Worm (Caenorhabditis elegans) whole organism, L3 larva: ENCODE measurements around the gene Y53G8AR.6.

Experiments
- R02D3.7 ChIP-seq: fragments of 150-350 bp; optimal IDR thresholded peaks from 2 replicates; lab custom pipeline; 2014; ENCODE audit warnings: missing biosample characterization, missing genetic modification characterization
- ZK546.5 ChIP-seq: sonication (generic microtip); optimal IDR thresholded peaks from 2 replicates; lab custom pipeline; 2017; ENCODE audit warnings: missing biosample characterization, missing genetic modification characterization
- aly-2 ChIP-seq: fragments of 150-350 bp; optimal IDR thresholded peaks from 2 replicates; lab custom pipeline; 2014; ENCODE audit warnings: missing biosample characterization, missing genetic modification characterization
- ama-1 ChIP-seq: fragments of 150-350 bp; optimal IDR thresholded peaks from 2 replicates; lab custom pipeline; 2018
- ceh-16 ChIP-seq: sonication (generic microtip); optimal IDR thresholded peaks from 2 replicates; lab custom pipeline; 2017; ENCODE audit warnings: missing biosample characterization, missing genetic modification characterization
- ceh-28 ChIP-seq: fragments of 150-350 bp; optimal IDR thresholded peaks from 2 replicates; lab custom pipeline; 2014; ENCODE audit warnings: missing biosample characterization, missing genetic modification reagents, missing genetic modification characterization
- ceh-82 ChIP-seq: fragments of 150-350 bp; optimal IDR thresholded peaks from 2 replicates; lab custom pipeline; 2014; ENCODE audit warnings: missing biosample characterization, missing genetic modification characterization
- ceh-9 ChIP-seq: sonication (generic microtip); optimal IDR thresholded peaks from 2 replicates; lab custom pipeline; 2018; ENCODE audit warnings: missing biosample characterization, missing genetic modification characterization
- daf-12 ChIP-seq: fragments of 150-350 bp; optimal IDR thresholded peaks from 2 replicates; lab custom pipeline; 2014; ENCODE audit warnings: missing biosample characterization, missing genetic modification reagents, missing genetic modification characterization
- egl-27 ChIP-seq: sonication (generic microtip); optimal IDR thresholded peaks from 4 replicates; lab custom pipeline; 2017; ENCODE audit warnings: missing biosample characterization, missing genetic modification reagents, missing genetic modification characterization
- egl-5 ChIP-seq: fragments of 150-350 bp; optimal IDR thresholded peaks from 2 replicates; lab custom pipeline; 2017; ENCODE audit warnings: missing biosample characterization, missing genetic modification reagents, missing genetic modification characterization, inconsistent platforms
- elt-1 ChIP-seq: fragments of 150-350 bp; optimal IDR thresholded peaks from 2 replicates; lab custom pipeline; 2014; ENCODE audit warnings: missing biosample characterization, missing genetic modification characterization
- elt-2 ChIP-seq: sonication (generic microtip); optimal IDR thresholded peaks from 2 replicates; lab custom pipeline; 2016; ENCODE audit warnings: missing genetic modification reagents, mild to moderate bottlenecking, missing genetic modification characterization, missing compliant biosample characterization
- elt-3 ChIP-seq, 3 experiments: fragments of 150-350 bp in 1 of 3; sonication (generic microtip) in 2 of 3; optimal IDR thresholded peaks; 2 replicates in 2 of 3; 4 replicates in 1 of 3; lab custom pipeline; 2014 to 2017; ENCODE audit warnings: missing biosample characterization in 3 of 3, missing genetic modification characterization in 3 of 3
- eor-1 ChIP-seq, 2 experiments: fragments of 150-350 bp; optimal IDR thresholded peaks; 2 replicates each; lab custom pipeline; 2014 to 2018; ENCODE audit warnings: missing biosample characterization in 2 of 2, missing genetic modification characterization in 2 of 2
- fkh-10 ChIP-seq: sonication (generic microtip); optimal IDR thresholded peaks from 2 replicates; lab custom pipeline; 2017; ENCODE audit warnings: missing biosample characterization, missing genetic modification reagents, missing genetic modification characterization
- fkh-2 ChIP-seq: fragments of 150-350 bp; optimal IDR thresholded peaks from 2 replicates; lab custom pipeline; 2014; ENCODE audit warnings: missing biosample characterization, missing genetic modification reagents, missing genetic modification characterization
- fos-1 ChIP-seq: fragments of 150-350 bp; optimal IDR thresholded peaks from 2 replicates; lab custom pipeline; 2014; ENCODE audit warnings: missing biosample characterization, missing genetic modification characterization
- hmg-11 ChIP-seq: sonication (generic microtip); optimal IDR thresholded peaks from 2 replicates; lab custom pipeline; 2016; ENCODE audit warnings: missing genetic modification characterization, missing compliant biosample characterization
- jun-1 ChIP-seq: fragments of 150-350 bp; optimal IDR thresholded peaks from 2 replicates; lab custom pipeline; 2014; ENCODE audit warnings: missing biosample characterization, missing genetic modification reagents, missing genetic modification characterization
- lin-15B ChIP-seq: fragments of 150-350 bp; optimal IDR thresholded peaks from 2 replicates; lab custom pipeline; 2014; ENCODE audit warnings: missing biosample characterization, missing genetic modification characterization
- lin-39 ChIP-seq: fragments of 150-350 bp; optimal IDR thresholded peaks from 2 replicates; lab custom pipeline; 2018; ENCODE audit warnings: missing biosample characterization, missing genetic modification reagents, missing genetic modification characterization
- lsy-12 ChIP-seq: sonication (generic microtip); optimal IDR thresholded peaks from 2 replicates; lab custom pipeline; 2016; ENCODE audit warnings: mild to moderate bottlenecking, missing genetic modification characterization, missing compliant biosample characterization
- mdl-1 ChIP-seq: fragments of 150-350 bp; optimal IDR thresholded peaks from 2 replicates; lab custom pipeline; 2014; ENCODE audit warnings: missing biosample characterization, missing genetic modification characterization
- nfya-1 ChIP-seq: sonication (generic microtip); optimal IDR thresholded peaks from 2 replicates; lab custom pipeline; 2017; ENCODE audit warnings: missing genetic modification characterization, mild to moderate bottlenecking, missing compliant biosample characterization, antibody characterized with exemption, moderate library complexity; ENCODE audit not compliant: insufficient read depth
- nhr-11 ChIP-seq: fragments of 150-350 bp; optimal IDR thresholded peaks from 2 replicates; lab custom pipeline; 2014; ENCODE audit warnings: missing biosample characterization, missing genetic modification characterization
- nhr-12 ChIP-seq: fragments of 150-350 bp; optimal IDR thresholded peaks from 2 replicates; lab custom pipeline; 2014; ENCODE audit warnings: missing biosample characterization, missing genetic modification characterization
- nhr-23 ChIP-seq: fragments of 150-350 bp; optimal IDR thresholded peaks from 2 replicates; lab custom pipeline; 2014; ENCODE audit warnings: missing biosample characterization, missing genetic modification reagents, missing genetic modification characterization
- nhr-237 ChIP-seq: fragments of 150-350 bp; optimal IDR thresholded peaks from 2 replicates; lab custom pipeline; 2014; ENCODE audit warnings: missing biosample characterization, missing genetic modification characterization
- nhr-43 ChIP-seq: sonication (generic microtip); optimal IDR thresholded peaks from 2 replicates; lab custom pipeline; 2016; ENCODE audit warnings: mild to moderate bottlenecking, missing genetic modification characterization, missing compliant biosample characterization; ENCODE audit not compliant: poor library complexity, severe bottlenecking
- nhr-76 ChIP-seq: fragments of 150-350 bp; sonication (generic microtip); optimal IDR thresholded peaks from 5 replicates; lab custom pipeline; 2014; ENCODE audit warnings: missing biosample characterization, missing genetic modification characterization
- nhr-77 ChIP-seq: fragments of 150-350 bp; optimal IDR thresholded peaks from 2 replicates; lab custom pipeline; 2014; ENCODE audit warnings: missing biosample characterization, missing genetic modification characterization
- pha-4 ChIP-seq: fragments of 150-350 bp; optimal IDR thresholded peaks from 2 replicates; lab custom pipeline; 2014; ENCODE audit warnings: missing biosample characterization, missing genetic modification reagents, missing genetic modification characterization
- pqm-1 ChIP-seq: fragments of 150-350 bp; optimal IDR thresholded peaks from 2 replicates; lab custom pipeline; 2017; ENCODE audit warnings: missing biosample characterization, missing genetic modification characterization, inconsistent platforms
- sea-2 ChIP-seq: fragments of 150-350 bp; sonication (generic microtip); optimal IDR thresholded peaks from 4 replicates; lab custom pipeline; 2014; ENCODE audit warnings: missing biosample characterization, missing genetic modification reagents, missing genetic modification characterization
- skn-1 ChIP-seq: fragments of 150-350 bp; optimal IDR thresholded peaks from 2 replicates; lab custom pipeline; 2014; ENCODE audit warnings: missing biosample characterization, missing genetic modification characterization
- snpc-4 ChIP-seq: fragments of 150-350 bp; optimal IDR thresholded peaks from 2 replicates; lab custom pipeline; 2014; ENCODE audit warnings: missing biosample characterization, missing genetic modification characterization
- tbx-2 ChIP-seq: sonication (generic microtip); optimal IDR thresholded peaks from 2 replicates; lab custom pipeline; 2016; ENCODE audit warnings: mild to moderate bottlenecking, missing genetic modification characterization, missing compliant biosample characterization
- unc-39 ChIP-seq: sonication (generic microtip); optimal IDR thresholded peaks from 4 replicates; lab custom pipeline; 2017; ENCODE audit warnings: missing biosample characterization, missing genetic modification characterization
- zag-1 ChIP-seq: fragments of 150-350 bp; optimal IDR thresholded peaks from 2 replicates; lab custom pipeline; 2014; ENCODE audit warnings: missing biosample characterization, missing genetic modification characterization
- ztf-11 ChIP-seq: fragments of 150-350 bp; optimal IDR thresholded peaks from 2 replicates; lab custom pipeline; 2014; ENCODE audit warnings: missing biosample characterization, missing genetic modification characterization
- ztf-4 ChIP-seq: fragments of 150-350 bp; optimal IDR thresholded peaks from 2 replicates; lab custom pipeline; 2014; ENCODE audit warnings: missing biosample characterization, missing genetic modification characterization

Y53G8AR.6 gene

ce11 chrIII:3309700-3310099, 15.2 kb downstream of the Y53G8AR.6 start:
- no peak for TF ChIP-seq sea-2 (GFP tag; lab: Kevin White, UChicago)
- TF ChIP-seq aly-2, result no peak
- TF ChIP-seq nhr-76 (tag; lab: Kevin White, UChicago), result no peak
- TF ChIP-seq snpc-4 (tag; lab: Kevin White, UChicago), result no peak
- no peak for TF ChIP-seq nhr-237 (tag; lab: Kevin White, UChicago)
- TF ChIP-seq ceh-16 (tag; lab: Kevin White, UChicago), result no peak
- no peak for TF ChIP-seq lsy-12 (tag; lab: Kevin White, UChicago)
- no peak for TF ChIP-seq ceh-28
- no peak for TF ChIP-seq mdl-1
- TF ChIP-seq nhr-11 (tag; lab: Kevin White, UChicago), result no peak
- no peak for TF ChIP-seq jun-1
- no peak for TF ChIP-seq unc-39 (tag; lab: Kevin White, UChicago)
- no peak for TF ChIP-seq ama-1
- TF ChIP-seq nhr-23 (tag; lab: Kevin White, UChicago), result no peak
- no peak for TF ChIP-seq fos-1 (tag; lab: Kevin White, UChicago)
- no peak for TF ChIP-seq skn-1 (tag; lab: Kevin White, UChicago)
- no peak for TF ChIP-seq egl-5 (tag; lab: Kevin White, UChicago)
- no peak for TF ChIP-seq elt-1 (tag; lab: Kevin White, UChicago)
- no peak for TF ChIP-seq ceh-82 (tag; lab: Kevin White, UChicago)

DNA sequence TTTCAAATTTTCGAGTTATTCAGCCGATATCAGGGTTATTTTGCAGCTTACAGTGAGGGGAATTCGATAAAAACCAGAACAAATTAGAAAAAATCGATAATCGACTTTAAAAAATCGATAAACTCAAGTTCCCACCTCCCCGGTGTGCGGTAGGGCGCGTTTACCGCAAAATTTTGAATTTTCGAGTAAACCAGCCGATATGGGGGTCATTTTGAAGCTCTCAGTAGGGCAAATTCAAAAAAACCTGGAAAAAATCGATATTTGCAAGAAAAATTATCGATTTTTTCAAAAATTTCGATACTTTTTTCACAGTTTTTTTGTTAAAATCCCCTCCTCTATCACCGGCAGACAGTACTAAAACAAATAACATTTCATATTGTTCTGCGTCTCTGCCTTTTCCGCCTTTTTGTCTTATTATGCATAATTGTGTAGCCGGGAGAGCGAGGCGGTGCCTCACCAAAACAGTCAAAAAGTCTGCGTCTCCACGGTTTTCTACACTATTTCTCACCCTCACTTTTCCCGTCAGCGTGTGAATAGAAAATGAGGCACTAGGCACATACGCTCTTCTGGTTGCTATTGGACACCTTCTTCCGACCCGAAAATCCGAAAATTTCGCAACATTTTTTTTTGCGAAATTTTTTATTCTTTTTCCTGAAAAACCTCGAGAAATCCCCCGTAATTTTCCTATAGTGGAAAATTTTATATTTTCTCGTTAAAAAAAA, 16.5 kb downstream of the Y53G8AR.6 start, which contains the start of gene ral-1:
TSS of gene ral-1 (plus strand) at position 435 of the 722 bp plus-strand sequence.
- no peak for TF ChIP-seq nhr-12
- no peak for TF ChIP-seq ama-1
- peak; percentile 4 for TF ChIP-seq pqm-1
- no peak for TF ChIP-seq daf-12
- no peak for TF ChIP-seq ceh-82 (tag; lab: Kevin White, UChicago)
- no peak for TF ChIP-seq ztf-4
- TF ChIP-seq skn-1 (tag; lab: Kevin White, UChicago), result no peak
- no peak for TF ChIP-seq nhr-77 (tag; lab: Kevin White, UChicago)
- no peak for TF ChIP-seq egl-27
- TF ChIP-seq elt-2, result no peak
- no peak for TF ChIP-seq eor-1 (tag; optimal IDR thresholded peaks at IDR 0.05; lab: Kevin White, UChicago)
- TF ChIP-seq fkh-10 (GFP tag; lab: Kevin White, UChicago), result no peak
- no peak for TF ChIP-seq aly-2
- no peak for TF ChIP-seq lin-15B (tag; lab: Kevin White, UChicago)
- peak; percentile 4 for TF ChIP-seq pha-4 (tag; lab: Kevin White, UChicago)
- TF ChIP-seq jun-1, result no peak
- no peak for TF ChIP-seq tbx-2 (tag; lab: Kevin White, UChicago)
- no peak for TF ChIP-seq elt-3 (tag; optimal IDR thresholded peaks at IDR 0.05; lab: Kevin White, UChicago)
- no peak for TF ChIP-seq nhr-11 (tag; lab: Kevin White, UChicago)
- no peak for TF ChIP-seq R02D3.7 (tag; lab: Kevin White, UChicago)
- no peak for TF ChIP-seq lin-39 (tag; lab: Kevin White, UChicago)
- no peak for TF ChIP-seq zag-1 (tag; lab: Kevin White, UChicago)
- no peak for TF ChIP-seq elt-1 (tag; lab: Kevin White, UChicago)
- TF ChIP-seq sea-2 (GFP tag; lab: Kevin White, UChicago), result no peak
- no peak for TF ChIP-seq ZK546.5 (tag; lab: Kevin White, UChicago)
- no peak for TF ChIP-seq fos-1 (tag; lab: Kevin White, UChicago)
- no peak for TF ChIP-seq ceh-9 (tag; lab: Kevin White, UChicago)
- peak; percentile 78 for TF ChIP-seq ceh-28
- TF ChIP-seq egl-5 (tag; lab: Kevin White, UChicago), result no peak
- TF ChIP-seq fkh-2 (tag; lab: Kevin White, UChicago), result no peak
- TF ChIP-seq snpc-4 (tag; lab: Kevin White, UChicago), result no peak
- no peak for TF ChIP-seq nhr-43 (tag; lab: Kevin White, UChicago)
- peak; percentile 30 for TF ChIP-seq hmg-11
- TF ChIP-seq nhr-23 (tag; lab: Kevin White, UChicago), result no peak
- TF ChIP-seq ztf-11 (tag; lab: Kevin White, UChicago), result no peak
- peak; percentile 22 for TF ChIP-seq nfya-1
- TF ChIP-seq mdl-1, result no peak
- TF ChIP-seq ceh-16 (tag; lab: Kevin White, UChicago), result no peak
